Worm (Caenorhabditis elegans): Measurements from ENCODE around the gene kin-21.

ce11 chrIV:9836317-9836716 is 3.6 kb downstream of the kin-21 start, which contains the start of gene msp-81:
- no peak for TF ChIP-seq flt-1 (GFP tag; IDR thresholded peaks at IDR 0.05)
- no peak for TF ChIP-seq tbx-37 (GFP tag; conservative IDR thresholded peaks at IDR 0.05)
- TF ChIP-seq hmg-4 (GFP tag; optimal IDR thresholded peaks at IDR 0.05): no peak
- TF ChIP-seq ceh-13 (GFP tag; optimal IDR thresholded peaks at IDR 0.05): no peak
- no peak for TF ChIP-seq ets-7 (tag; optimal IDR thresholded peaks at IDR 0.05)
- no peak for TF ChIP-seq ama-1 (optimal IDR thresholded peaks at IDR 0.05)
- TF ChIP-seq aly-1 (tag; optimal IDR thresholded peaks at IDR 0.05): no peak
- TF ChIP-seq ceh-36 (tag; optimal IDR thresholded peaks at IDR 0.05): no peak
- no peak for TF ChIP-seq hnd-1 (tag; optimal IDR thresholded peaks at IDR 0.05)
- no peak for TF ChIP-seq pes-1 (GFP tag; IDR thresholded peaks at IDR 0.05)
- TF ChIP-seq scrt-1 (GFP tag; IDR thresholded peaks at IDR 0.05): no peak
